Worm (Caenorhabditis elegans): ENCODE results near the gene srh-48.

Gene srh-48

DNA sequence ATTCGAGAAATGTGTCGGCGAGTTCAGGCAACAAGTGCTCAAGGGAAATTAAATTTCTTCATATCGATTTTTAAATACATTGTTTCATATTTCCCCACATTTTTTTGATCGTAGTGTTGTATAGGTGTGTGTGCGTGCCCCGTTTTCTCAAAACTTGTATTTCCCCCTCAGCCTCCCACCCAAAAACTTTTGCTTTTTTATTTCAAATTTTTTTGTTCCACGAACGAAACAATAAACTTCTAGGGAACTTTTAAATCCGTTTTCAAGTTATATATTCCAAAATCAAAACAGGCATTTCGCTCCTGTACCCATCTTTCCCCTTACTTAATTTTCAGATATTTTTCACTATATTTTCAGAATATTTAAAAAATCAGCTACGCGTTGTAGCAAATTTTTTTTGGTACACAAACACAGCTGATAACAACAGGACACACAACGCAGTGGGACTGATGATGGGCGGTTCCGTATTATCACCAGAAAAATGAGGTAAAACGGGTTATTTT is 38.2 kb downstream of the srh-48 start, which contains the start of the genes M176.4 and M176.16:
TSS of gene M176.4 (plus strand) at position 301 of the 503 bp plus-strand sequence.
TSS of gene M176.16 (plus strand) at position 453 of the 503 bp plus-strand sequence.
- no peak for TF ChIP-seq unc-62 (GFP tag; optimal IDR thresholded peaks at IDR 0.05)

- TF ChIP-seq unc-62 (GFP tag; optimal IDR thresholded peaks at IDR 0.05): no peak
Observed at ce11 chrII:9418843-9419532, 39.1 kb downstream of the srh-48 start.

ce11 chrII:9421969-9422368 is 42.1 kb downstream of the srh-48 start, which contains the start of gene M176.11:
Gene M176.11, plus strand, starts transcription at chrII:9422269.
- no peak for TF ChIP-seq unc-62 (GFP tag; optimal IDR thresholded peaks at IDR 0.05)

- no peak for TF ChIP-seq unc-62 (GFP tag; optimal IDR thresholded peaks at IDR 0.05)
Observed at ce11 chrII:9426076-9426475, 46.2 kb downstream of the srh-48 start, which contains the start of gene M176.10. Gene M176.10, minus strand, starts transcription at chrII:9426176.

- no peak for TF ChIP-seq unc-62 (GFP tag; optimal IDR thresholded peaks at IDR 0.05)
Observed at ce11 chrII:9427644-9428043, 47.7 kb downstream of the srh-48 start, which contains the start of gene M176.5. Gene M176.5, minus strand, starts transcription at chrII:9427744.

ce11 chrII:9431119-9431518 is 51.2 kb downstream of the srh-48 start:
- TF ChIP-seq unc-62 (GFP tag; optimal IDR thresholded peaks at IDR 0.05): no peak

DNA sequence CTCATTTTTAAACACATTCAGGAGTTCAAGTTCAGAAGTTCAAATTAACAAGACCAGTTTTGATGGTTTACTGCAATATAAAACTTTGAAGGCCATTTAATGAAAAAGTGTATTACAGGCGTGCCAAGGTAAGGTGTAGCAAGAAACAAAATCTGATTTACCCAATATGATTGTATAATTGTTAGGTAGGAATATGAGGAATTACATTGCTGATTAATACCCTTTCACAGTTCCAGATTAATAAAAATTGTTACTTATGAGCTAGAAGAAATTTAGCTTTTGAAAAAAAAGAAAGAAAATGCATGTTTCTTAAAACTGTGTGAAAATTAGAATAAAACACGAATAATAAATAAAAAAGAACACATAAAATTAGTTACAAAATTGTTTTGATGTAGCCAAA is 53.7 kb downstream of the srh-48 start, which contains the start of gene kin-15:
TSS of gene kin-15 (minus strand) at position 101 of the 400 bp plus-strand sequence.
- TF ChIP-seq unc-62 (GFP tag; optimal IDR thresholded peaks at IDR 0.05): no peak
